Worm (Caenorhabditis elegans): Measurements from ENCODE around the gene dmd-9.
A peak's percentile ranks its signal among the peaks of the same experiment; 100 is the strongest.

Gene dmd-9

DNA sequence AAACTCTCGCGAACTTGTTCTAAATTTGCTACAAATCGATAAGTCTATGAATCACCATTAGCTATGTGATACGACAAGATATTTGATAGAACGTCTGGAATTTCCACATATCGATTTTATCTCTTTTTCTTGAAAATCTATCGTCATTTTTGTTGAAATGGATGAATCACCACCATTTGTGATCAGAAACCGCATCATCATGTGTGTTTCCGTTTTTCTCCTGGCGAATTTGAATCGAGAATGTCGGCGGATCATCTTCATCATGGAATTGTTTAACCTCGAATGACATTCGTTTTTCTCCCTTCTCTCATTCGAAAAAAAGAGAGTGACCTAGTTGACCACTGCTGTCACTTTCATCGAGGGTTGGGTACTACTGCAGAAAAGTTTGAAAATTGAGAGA, 20.1 kb downstream of the dmd-9 start:
- TF ChIP-seq ttx-3 (tag; optimal IDR thresholded peaks at IDR 0.05), result no peak
- TF ChIP-seq ceh-48 (tag; optimal IDR thresholded peaks at IDR 0.05), result no peak
- no peak for TF ChIP-seq lin-11 (tag; optimal IDR thresholded peaks at IDR 0.05)
- no peak for TF ChIP-seq ceh-18 (tag; optimal IDR thresholded peaks at IDR 0.05)
- no peak for TF ChIP-seq F13H6.1 (tag; optimal IDR thresholded peaks at IDR 0.05)
- no peak for TF ChIP-seq unc-42 (tag; optimal IDR thresholded peaks at IDR 0.05)
- no peak for TF ChIP-seq nhr-232 (tag; optimal IDR thresholded peaks at IDR 0.05)
- no peak for TF ChIP-seq C08G9.2 (tag; optimal IDR thresholded peaks at IDR 0.05)

ce11 chrIV:3233429-3233885, 20.9 kb downstream of the dmd-9 start:
- TF ChIP-seq ceh-18 (tag; optimal IDR thresholded peaks at IDR 0.05) (peak; percentile 39), K02D7.2 (tag; optimal IDR thresholded peaks at IDR 0.05) (no peak), ref-2 (tag; optimal IDR thresholded peaks at IDR 0.05) (peak; percentile 21), pha-2 (tag; optimal IDR thresholded peaks at IDR 0.05) (no peak), unc-55 (GFP tag; optimal IDR thresholded peaks at IDR 0.05) (peak; percentile 84), sox-2 (GFP tag; IDR thresholded peaks at IDR 0.05) (no peak), ets-4 (tag; optimal IDR thresholded peaks at IDR 0.05) (peak; percentile 4), lim-6 (tag; optimal IDR thresholded peaks at IDR 0.05) (no peak), ceh-2 (tag; optimal IDR thresholded peaks at IDR 0.05) (no peak), elt-2 (tag; optimal IDR thresholded peaks at IDR 0.05) (peak; percentile 30), tbx-2 (tag; optimal IDR thresholded peaks at IDR 0.05) (no peak), pros-1 (tag; optimal IDR thresholded peaks at IDR 0.05) (peak; percentile 20), Y22D7AL.16 (tag; optimal IDR thresholded peaks at IDR 0.05) (peak; percentile 43)

- TF ChIP-seq C08G9.2 (tag; optimal IDR thresholded peaks at IDR 0.05) (peak; percentile 49), nhr-11 (tag; optimal IDR thresholded peaks at IDR 0.05) (no peak), unc-3 (GFP tag; conservative IDR thresholded peaks at IDR 0.05) (no peak), unc-3 (tag; optimal IDR thresholded peaks at IDR 0.05) (no peak), pros-1 (tag; optimal IDR thresholded peaks at IDR 0.05) (no peak), dmd-4 (tag; optimal IDR thresholded peaks at IDR 0.05; ENCODE audit: borderline replicate concordance) (no peak), ceh-31 (tag; optimal IDR thresholded peaks at IDR 0.05) (peak; percentile 53), ceh-48 (tag; optimal IDR thresholded peaks at IDR 0.05) (no peak), Y22D7AL.16 (tag; optimal IDR thresholded peaks at IDR 0.05) (no peak), pax-1 (tag; optimal IDR thresholded peaks at IDR 0.05) (no peak), ama-1 (optimal IDR thresholded peaks at IDR 0.05) (peak; percentile 98), ceh-14 (tag; optimal IDR thresholded peaks at IDR 0.05) (no peak), unc-86 (tag; optimal IDR thresholded peaks at IDR 0.05) (no peak), F13H6.1 (tag; optimal IDR thresholded peaks at IDR 0.05) (peak; percentile 47), fkh-10 (GFP tag; optimal IDR thresholded peaks at IDR 0.05) (no peak), zip-5 (tag; optimal IDR thresholded peaks at IDR 0.05) (no peak), hlh-6 (tag; optimal IDR thresholded peaks at IDR 0.05) (peak; percentile 67), tbx-2 (tag; optimal IDR thresholded peaks at IDR 0.05) (peak; percentile 68), C38D4.7 (GFP tag; optimal IDR thresholded peaks at IDR 0.05) (peak; percentile 36), eyg-1 (tag; optimal IDR thresholded peaks at IDR 0.05) (no peak), ceh-45 (GFP tag; IDR thresholded peaks at IDR 0.05) (no peak; the same call in 1 of the 2 replicates), odd-2 (tag; optimal IDR thresholded peaks at IDR 0.05) (peak; percentile 26), nhr-232 (tag; optimal IDR thresholded peaks at IDR 0.05) (peak; percentile 32), pat-9 (tag; optimal IDR thresholded peaks at IDR 0.05) (no peak), lim-6 (tag; optimal IDR thresholded peaks at IDR 0.05) (no peak), gmeb-2 (tag; optimal IDR thresholded peaks at IDR 0.05) (no peak), syd-9 (tag; optimal IDR thresholded peaks at IDR 0.05) (peak; percentile 35), ceh-19 (GFP tag; optimal IDR thresholded peaks at IDR 0.05) (no peak), mec-3 (tag; optimal IDR thresholded peaks at IDR 0.05; ENCODE audit: borderline replicate concordance) (no peak), dve-1 (tag; optimal IDR thresholded peaks at IDR 0.05) (no peak), ceh-30 (tag; optimal IDR thresholded peaks at IDR 0.05) (peak; percentile 9), fkh-6 (tag; optimal IDR thresholded peaks at IDR 0.05) (peak; percentile 54), unc-42 (tag; optimal IDR thresholded peaks at IDR 0.05) (no peak), unc-55 (GFP tag; optimal IDR thresholded peaks at IDR 0.05) (peak; percentile 50), ref-2 (tag; optimal IDR thresholded peaks at IDR 0.05) (peak; percentile 76), ztf-16 (tag; optimal IDR thresholded peaks at IDR 0.05) (no peak), pha-2 (tag; optimal IDR thresholded peaks at IDR 0.05) (peak; percentile 24), nfya-1 (tag; optimal IDR thresholded peaks at IDR 0.05) (peak; percentile 66), ceh-2 (tag; optimal IDR thresholded peaks at IDR 0.05) (peak; percentile 64), tbx-7 (tag; optimal IDR thresholded peaks at IDR 0.05) (peak; percentile 51)
These were observed 21.5 kb downstream of the dmd-9 start for ce11 chrIV:3232694-3233372.
